Worm (Caenorhabditis elegans) whole organism, late embryonic: ENCODE results near the gene F15G9.5.

Experiments
- ceh-31 ChIP-seq: sonication (generic microtip); optimal IDR thresholded peaks from 2 replicates; lab custom pipeline; 2016; ENCODE audit warnings: missing genetic modification characterization, missing compliant biosample characterization
- ceh-45 ChIP-seq: fragments of 200-800 bp; sonication (Bioruptor generic); IDR thresholded peaks from 2 replicates; pipeline ENCODE4 v1.3.6; 2022; ENCODE audit warnings: missing genetic modification reagents, missing genetic modification characterization, missing compliant biosample characterization
- rnt-1 ChIP-seq: sonication (generic microtip); optimal IDR thresholded peaks from 2 replicates; lab custom pipeline; 2016; ENCODE audit warnings: missing genetic modification characterization, missing compliant biosample characterization

- TF ChIP-seq ceh-31 (no peak), ceh-45 (GFP tag; lab: Robert Waterston, UW) (no peak), rnt-1 (no peak)
Observed at ce11 chrX:9774323-9774722, 36.6 kb upstream of the F15G9.5 start, which contains the start of gene T09B9.4.
